Worm (Caenorhabditis elegans) whole organism, L1 larva: ENCODE results near the gene srd-32.

Experiments used
- C34B4.2 ChIP-seq: sonication (generic microtip); optimal IDR thresholded peaks from 2 replicates; lab custom pipeline; 2017; ENCODE audit warnings: mild to moderate bottlenecking, missing genetic modification characterization, missing compliant biosample characterization
- aha-1 ChIP-seq: fragments of 150-350 bp; optimal IDR thresholded peaks from 2 replicates; lab custom pipeline; 2014; ENCODE audit warnings: missing biosample characterization, missing genetic modification characterization
- alr-1 ChIP-seq: fragments of 200-800 bp; sonication (Bioruptor generic); optimal IDR thresholded peaks from 2 replicates; lab custom pipeline; 2018; ENCODE audit warnings: borderline replicate concordance, mild to moderate bottlenecking, missing genetic modification characterization, missing compliant biosample characterization
- aly-2 ChIP-seq: fragments of 150-350 bp; optimal IDR thresholded peaks from 2 replicates; lab custom pipeline; 2014; ENCODE audit warnings: missing biosample characterization, missing genetic modification characterization
- ceh-82 ChIP-seq, 3 experiments: fragments of 150-350 bp in 1 of 3; sonication (generic microtip) in 2 of 3; optimal IDR thresholded peaks; 2 replicates each; lab custom pipeline; 2014 to 2017; ENCODE audit warnings: missing biosample characterization in 3 of 3, missing genetic modification characterization in 3 of 3
- egl-27 ChIP-seq, 2 experiments: fragments of 150-350 bp in 1 of 2; sonication (generic microtip); optimal IDR thresholded peaks; 3 replicates each; lab custom pipeline; 2017 to 2018; ENCODE audit warnings: missing biosample characterization in 2 of 2, missing genetic modification characterization in 2 of 2, missing genetic modification reagents in 2 of 2
- fkh-4 ChIP-seq: sonication (generic microtip); optimal IDR thresholded peaks from 2 replicates; lab custom pipeline; 2016; ENCODE audit warnings: missing compliant biosample characterization, missing genetic modification characterization, borderline replicate concordance
- mep-1 ChIP-seq: fragments of 150-350 bp; optimal IDR thresholded peaks from 2 replicates; lab custom pipeline; 2014; ENCODE audit warnings: missing biosample characterization, missing genetic modification characterization
- nhr-90 ChIP-seq: sonication (generic microtip); optimal IDR thresholded peaks from 2 replicates; lab custom pipeline; 2016; ENCODE audit warnings: mild to moderate bottlenecking, missing genetic modification characterization, missing compliant biosample characterization; ENCODE audit not compliant: poor library complexity
- snpc-4 ChIP-seq: fragments of 150-350 bp; optimal IDR thresholded peaks from 2 replicates; lab custom pipeline; 2014; ENCODE audit warnings: missing biosample characterization, missing genetic modification characterization

DNA sequence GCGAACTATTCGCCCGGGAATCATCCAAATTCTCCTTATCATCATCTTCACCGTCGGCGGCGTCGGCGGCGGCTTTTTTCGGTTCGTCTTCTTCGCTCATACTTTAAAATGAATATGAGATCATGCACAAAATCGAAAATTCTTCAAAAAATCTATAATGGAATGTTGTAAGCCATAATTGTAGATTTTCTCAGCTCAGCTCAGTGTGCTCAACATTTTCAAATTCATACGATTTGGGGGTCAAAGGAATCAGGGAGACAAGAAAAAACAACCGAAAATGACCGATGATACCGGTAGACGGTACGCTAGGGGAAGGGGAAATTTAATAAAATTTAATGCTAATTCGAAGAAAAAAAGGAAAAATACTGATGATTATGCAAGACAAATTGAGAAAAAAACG, 46.9 kb upstream of the srd-32 start, which contains the start of gene ccep-97:
- TF ChIP-seq aly-2 (tag; lab: Kevin White, UChicago) (no peak), snpc-4 (tag; lab: Kevin White, UChicago) (no peak), C34B4.2 (no peak), aha-1 (tag; lab: Kevin White, UChicago) (no peak), ceh-82 (tag; optimal IDR thresholded peaks at IDR 0.05; lab: Kevin White, UChicago) (no peak), mep-1 (tag; lab: Kevin White, UChicago) (no peak), fkh-4 (tag; lab: Kevin White, UChicago) (no peak), alr-1 (tag; lab: Kevin White, UChicago) (no peak), nhr-90 (tag; lab: Kevin White, UChicago) (no peak), egl-27 (tag; optimal IDR thresholded peaks at IDR 0.05; lab: Kevin White, UChicago) (no peak)
